Fruit fly (Drosophila melanogaster) whole organism, embryonic: ENCODE results near the gene CG44385.
A peak's percentile ranks its signal among the peaks of the same experiment; 100 is the strongest.

Source experiments
- Aef1 ChIP-seq: fragments of 200-800 bp; sonication (Bioruptor generic); IDR thresholded peaks from 3 replicates; pipeline ENCODE4 v1.3.6; 2022; ENCODE audit warnings: missing biosample characterization, missing genetic modification characterization
- Atf-2 ChIP-seq: fragments of 200-800 bp; sonication (Bioruptor generic); optimal IDR thresholded peaks from 2 replicates; lab custom pipeline; 2016; ENCODE audit warnings: missing biosample characterization, missing genetic modification characterization
- B-H1 ChIP-seq: fragments of 200-800 bp; sonication (Bioruptor generic); IDR thresholded peaks from 3 replicates; pipeline ENCODE4 v1.3.6; 2022; ENCODE audit warnings: missing biosample characterization, missing genetic modification characterization
- Bdp1 ChIP-seq: fragments of 200-800 bp; sonication (Bioruptor generic); optimal IDR thresholded peaks from 3 replicates; lab custom pipeline; 2016; ENCODE audit warnings: missing biosample characterization, missing genetic modification characterization
- CG10543 ChIP-seq: fragments of 200-800 bp; sonication (Bioruptor generic); optimal IDR thresholded peaks from 3 replicates; lab custom pipeline; 2017; ENCODE audit warnings: missing biosample characterization, mild to moderate bottlenecking, missing genetic modification characterization, moderate library complexity
- CG10565 ChIP-seq: fragments of 200-800 bp; sonication (Bioruptor generic); optimal IDR thresholded peaks from 3 replicates; lab custom pipeline; 2016; ENCODE audit warnings: missing biosample characterization, mild to moderate bottlenecking, missing genetic modification characterization
- CG1233 ChIP-seq: fragments of 200-800 bp; sonication (Bioruptor generic); optimal IDR thresholded peaks from 4 replicates; lab custom pipeline; 2018; ENCODE audit warnings: missing biosample characterization, mild to moderate bottlenecking, missing genetic modification characterization
- CG13424 ChIP-seq: fragments of 200-800 bp; sonication (Bioruptor generic); optimal IDR thresholded peaks from 2 replicates; lab custom pipeline; 2019; ENCODE audit warnings: missing biosample characterization, mild to moderate bottlenecking, missing genetic modification characterization, moderate library complexity
- CG17568 ChIP-seq: fragments of 200-800 bp; sonication (Bioruptor generic); optimal IDR thresholded peaks from 2 replicates; lab custom pipeline; 2018; ENCODE audit warnings: missing biosample characterization, mild to moderate bottlenecking, missing genetic modification characterization, moderate library complexity
- CG17829 ChIP-seq: fragments of 200-800 bp; optimal IDR thresholded peaks from 2 replicates; lab custom pipeline; 2019; ENCODE audit warnings: missing biosample characterization, mild to moderate bottlenecking, missing genetic modification characterization, moderate library complexity
- CG17912 ChIP-seq: fragments of 200-800 bp; sonication (Bioruptor generic); optimal IDR thresholded peaks from 2 replicates; lab custom pipeline; 2018; ENCODE audit warnings: missing biosample characterization, mild to moderate bottlenecking, missing genetic modification characterization
- CG2199 ChIP-seq: fragments of 200-800 bp; sonication (Bioruptor generic); IDR thresholded peaks from 3 replicates; pipeline ENCODE4 v1.3.6; 2022; ENCODE audit warnings: missing biosample characterization, missing genetic modification characterization
- CG2202 ChIP-seq: fragments of 200-800 bp; sonication (Bioruptor generic); optimal IDR thresholded peaks from 2 replicates; lab custom pipeline; 2018; ENCODE audit warnings: missing biosample characterization, mild to moderate bottlenecking, missing genetic modification characterization
- CG2875 ChIP-seq: fragments of 200-800 bp; sonication (Bioruptor generic); optimal IDR thresholded peaks from 2 replicates; lab custom pipeline; 2017; ENCODE audit warnings: missing biosample characterization, mild to moderate bottlenecking, missing genetic modification characterization, missing genetic modification reagents
- CG32772 ChIP-seq: fragments of 200-800 bp; sonication (Bioruptor generic); IDR thresholded peaks from 2 replicates; pipeline ENCODE4 v1.3.6; 2022; ENCODE audit warnings: missing biosample characterization, missing genetic modification characterization
- CG3847 ChIP-seq: fragments of 200-800 bp; sonication (Bioruptor generic); IDR thresholded peaks from 2 replicates; pipeline ENCODE4 v1.3.6; 2022; ENCODE audit warnings: missing biosample characterization, missing genetic modification characterization
- CG4424 ChIP-seq: fragments of 200-800 bp; sonication (Bioruptor generic); optimal IDR thresholded peaks from 3 replicates; lab custom pipeline; 2016; ENCODE audit warnings: missing biosample characterization, missing genetic modification characterization
- CG4617 ChIP-seq: fragments of 200-800 bp; sonication (Bioruptor generic); optimal IDR thresholded peaks from 3 replicates; lab custom pipeline; 2016; ENCODE audit warnings: missing biosample characterization, missing genetic modification characterization, borderline replicate concordance
- CG4707 ChIP-seq: fragments of 200-800 bp; sonication (Bioruptor generic); optimal IDR thresholded peaks from 2 replicates; lab custom pipeline; 2018; ENCODE audit warnings: missing biosample characterization, mild to moderate bottlenecking, missing genetic modification characterization, moderate library complexity
- CG6272 ChIP-seq: fragments of 200-800 bp; sonication (Bioruptor generic); IDR thresholded peaks from 2 replicates; pipeline ENCODE4 v1.3.6; 2022; ENCODE audit warnings: missing biosample characterization, missing genetic modification characterization
- CG7556 ChIP-seq: fragments of 200-800 bp; sonication (Bioruptor generic); optimal IDR thresholded peaks from 2 replicates; lab custom pipeline; 2017; ENCODE audit warnings: missing biosample characterization, mild to moderate bottlenecking, missing genetic modification characterization
- CG9215 ChIP-seq: fragments of 200-800 bp; sonication (Bioruptor generic); IDR thresholded peaks from 2 replicates; pipeline ENCODE4 v1.3.6; 2022; ENCODE audit warnings: missing biosample characterization, missing genetic modification characterization
- CkIIα-i1 ChIP-seq: fragments of 200-800 bp; sonication (Bioruptor generic); IDR thresholded peaks from 2 replicates; pipeline ENCODE4 v1.3.6; 2022; ENCODE audit warnings: missing biosample characterization, missing genetic modification characterization
- Dip3 ChIP-seq: fragments of 200-800 bp; sonication (Bioruptor generic); optimal IDR thresholded peaks from 3 replicates; lab custom pipeline; 2016; ENCODE audit warnings: missing biosample characterization, missing genetic modification characterization
- Doc3 ChIP-seq: fragments of 200-800 bp; sonication (Bioruptor generic); IDR thresholded peaks from 3 replicates; pipeline ENCODE4 v1.3.6; 2022; ENCODE audit warnings: missing biosample characterization, missing genetic modification characterization; ENCODE audit not compliant: partially characterized antibody
- E2f1 ChIP-seq: fragments of 200-800 bp; sonication (Bioruptor generic); IDR thresholded peaks from 2 replicates; pipeline ENCODE4 v1.3.6; 2022; ENCODE audit warnings: missing biosample characterization, missing genetic modification characterization
- ERR ChIP-seq: fragments of 200-800 bp; sonication (Bioruptor generic); optimal IDR thresholded peaks from 2 replicates; lab custom pipeline; 2016; ENCODE audit warnings: missing biosample characterization, missing genetic modification characterization
- Ets97D ChIP-seq: fragments of 200-800 bp; sonication (Bioruptor generic); optimal IDR thresholded peaks from 3 replicates; lab custom pipeline; 2016; ENCODE audit warnings: missing biosample characterization, missing genetic modification characterization
- GATAe ChIP-seq: fragments of 200-800 bp; sonication (Bioruptor generic); conservative IDR thresholded peaks from 2 replicates; pipeline ENCODE4 v1.3.6; 2022; ENCODE audit warnings: missing biosample characterization, missing genetic modification characterization
- Gsc ChIP-seq: fragments of 200-800 bp; sonication (Bioruptor generic); IDR thresholded peaks from 2 replicates; pipeline ENCODE4 v1.3.6; 2022; ENCODE audit warnings: missing biosample characterization, missing genetic modification characterization
- NFAT ChIP-seq: fragments of 200-800 bp; sonication (Bioruptor generic); IDR thresholded peaks from 2 replicates; pipeline ENCODE4 v1.3.6; 2022; ENCODE audit warnings: missing biosample characterization, missing genetic modification characterization
- Neu2 ChIP-seq: fragments of 200-800 bp; sonication (Bioruptor generic); optimal IDR thresholded peaks from 3 replicates; lab custom pipeline; 2016; ENCODE audit warnings: missing biosample characterization, missing genetic modification characterization, borderline replicate concordance
- Nf-YC ChIP-seq: fragments of 200-800 bp; optimal IDR thresholded peaks from 3 replicates; lab custom pipeline; 2019; ENCODE audit warnings: missing biosample characterization, mild to moderate bottlenecking, missing genetic modification characterization, moderate library complexity
- NfI ChIP-seq: fragments of 200-800 bp; sonication (Bioruptor generic); optimal IDR thresholded peaks from 3 replicates; lab custom pipeline; 2018; ENCODE audit warnings: missing biosample characterization, mild to moderate bottlenecking, missing genetic modification characterization, moderate library complexity
- Ravus ChIP-seq: fragments of 200-800 bp; sonication (Bioruptor generic); IDR thresholded peaks from 2 replicates; pipeline ENCODE4 v1.3.6; 2022; ENCODE audit warnings: missing biosample characterization, missing genetic modification characterization
- Rx ChIP-seq: fragments of 200-800 bp; sonication (Bioruptor generic); IDR thresholded peaks from 2 replicates; pipeline ENCODE4 v1.3.6; 2022; ENCODE audit warnings: missing biosample characterization, missing genetic modification characterization
- Sry-δ ChIP-seq: fragments of 200-800 bp; sonication (Bioruptor generic); optimal IDR thresholded peaks from 2 replicates; lab custom pipeline; 2016; ENCODE audit warnings: missing biosample characterization, missing genetic modification characterization
- amos ChIP-seq: fragments of 200-800 bp; sonication (Bioruptor generic); IDR thresholded peaks from 2 replicates; pipeline ENCODE4 v1.3.6; 2022; ENCODE audit warnings: missing biosample characterization, missing genetic modification characterization; ENCODE audit not compliant: partially characterized antibody
- chn ChIP-seq: fragments of 200-800 bp; sonication (Bioruptor generic); optimal IDR thresholded peaks from 2 replicates; lab custom pipeline; 2016; ENCODE audit warnings: missing biosample characterization, missing genetic modification characterization
- ewg ChIP-seq: fragments of 200-800 bp; sonication (Bioruptor generic); optimal IDR thresholded peaks from 3 replicates; lab custom pipeline; 2017; ENCODE audit warnings: mild to moderate bottlenecking, missing biosample characterization, missing genetic modification reagents, missing genetic modification characterization
- ftz-f1 ChIP-seq: fragments of 200-800 bp; sonication (Bioruptor generic); optimal IDR thresholded peaks from 2 replicates; lab custom pipeline; 2016; ENCODE audit warnings: missing biosample characterization, missing genetic modification characterization
- gsb-n ChIP-seq: fragments of 200-800 bp; sonication (Bioruptor generic); optimal IDR thresholded peaks from 3 replicates; lab custom pipeline; 2018; ENCODE audit warnings: missing biosample characterization, mild to moderate bottlenecking, missing genetic modification characterization
- klu ChIP-seq: fragments of 200-800 bp; sonication (Bioruptor generic); IDR thresholded peaks from 2 replicates; pipeline ENCODE4 v1.3.6; 2022; ENCODE audit warnings: missing biosample characterization, missing genetic modification characterization
- kni ChIP-seq: fragments of 200-800 bp; sonication (Bioruptor generic); optimal IDR thresholded peaks from 3 replicates; lab custom pipeline; 2017; ENCODE audit warnings: mild to moderate bottlenecking, missing biosample characterization, missing genetic modification reagents, missing genetic modification characterization
- lmd ChIP-seq: fragments of 200-800 bp; sonication (Bioruptor generic); IDR thresholded peaks from 2 replicates; pipeline ENCODE4 v1.3.6; 2022; ENCODE audit warnings: missing biosample characterization, missing genetic modification characterization
- lola ChIP-seq, 3 experiments: fragments of >200 bp in 2 of 3; fragments of 200-800 bp in 1 of 3; sonication (Bioruptor generic) in 1 of 3; optimal IDR thresholded peaks; 2 replicates each; lab custom pipeline; 2017 to 2019; ENCODE audit warnings: missing biosample characterization in 3 of 3, missing genetic modification characterization in 3 of 3, mild to moderate bottlenecking in 1 of 3, moderate library complexity in 1 of 3
- repo ChIP-seq: fragments of 200-800 bp; sonication (Bioruptor generic); optimal IDR thresholded peaks from 2 replicates; lab custom pipeline; 2016; ENCODE audit warnings: missing biosample characterization, missing genetic modification characterization
- tll ChIP-seq, 2 experiments: fragments of 200-800 bp in 1 of 2; fragments of >200 bp in 1 of 2; sonication (Bioruptor generic) in 1 of 2; optimal IDR thresholded peaks; 2 replicates each; lab custom pipeline; 2017 to 2019; ENCODE audit warnings: missing biosample characterization in 2 of 2, missing genetic modification characterization in 2 of 2, mild to moderate bottlenecking in 1 of 2, moderate library complexity in 1 of 2
- tx ChIP-seq: fragments of 200-800 bp; sonication (Bioruptor generic); optimal IDR thresholded peaks from 2 replicates; lab custom pipeline; 2016; ENCODE audit warnings: missing biosample characterization, missing genetic modification characterization
- unpg ChIP-seq: fragments of 200-800 bp; sonication (Bioruptor generic); optimal IDR thresholded peaks from 3 replicates; lab custom pipeline; 2018; ENCODE audit warnings: missing biosample characterization, mild to moderate bottlenecking, missing genetic modification characterization, moderate library complexity
- zen2 ChIP-seq: fragments of 200-800 bp; sonication (Bioruptor generic); IDR thresholded peaks from 3 replicates; pipeline ENCODE4 v1.3.6; 2022; ENCODE audit warnings: missing biosample characterization, missing genetic modification characterization; ENCODE audit not compliant: partially characterized antibody

CG44385 gene

DNA sequence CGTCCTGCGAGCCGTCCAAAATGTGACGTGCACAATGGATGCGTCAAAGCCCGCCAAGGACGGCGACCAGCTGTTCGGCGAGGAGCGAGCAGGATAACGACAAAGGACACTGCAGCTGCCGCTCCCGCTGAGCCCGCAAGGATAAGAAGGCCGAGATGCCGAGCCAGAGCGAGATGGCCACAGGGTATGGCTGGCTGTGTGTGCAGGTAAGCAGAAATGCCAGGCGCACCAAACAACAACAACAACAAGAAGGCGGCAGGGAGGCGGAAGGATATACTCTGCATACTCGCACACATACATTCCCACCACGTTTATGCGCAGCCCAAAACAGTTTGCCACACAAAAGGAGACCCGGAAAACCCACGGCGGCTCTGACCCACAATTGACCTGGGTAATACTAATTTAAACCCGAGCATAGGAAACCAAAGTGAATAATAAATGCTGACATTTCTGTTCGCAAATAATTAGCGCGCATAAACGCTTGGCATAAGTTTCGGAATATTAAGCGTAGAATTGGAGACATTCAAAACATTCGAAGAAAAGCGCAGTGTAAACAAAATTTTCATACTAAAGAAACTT is 14.5 kb upstream of the CG44385 start (continued):
- TF ChIP-seq CG2875 (GFP tag; lab: Kevin White, UChicago) (no peak), CG32772 (GFP tag; lab: Robert Waterston, UW) (no peak), CG13424 (tag; lab: Kevin White, UChicago) (peak; percentile 36), CG2202 (tag; lab: Kevin White, UChicago) (no peak), Doc3 (no peak), lmd (GFP tag; lab: Robert Waterston, UW) (peak; percentile 24; the same call in 1 of the 2 replicates), CG7556 (GFP tag; lab: Kevin White, UChicago) (no peak), Neu2 (GFP tag; lab: Kevin White, UChicago) (no peak), NFAT (no peak), kni (GFP tag; lab: Kevin White, UChicago) (no peak), ftz-f1 (GFP tag; lab: Kevin White, UChicago) (no peak), CG4707 (no peak), B-H1 (GFP tag; lab: Robert Waterston, UW) (no peak), Sry-δ (GFP tag; lab: Kevin White, UChicago) (no peak), CG3847 (GFP tag; lab: Robert Waterston, UW) (no peak), repo (no peak), CG10543 (GFP tag; lab: Kevin White, UChicago) (no peak), Bdp1 (GFP tag; lab: Kevin White, UChicago) (no peak), CG10565 (GFP tag; lab: Kevin White, UChicago) (no peak), amos (no peak), unpg (GFP tag; lab: Kevin White, UChicago) (peak; percentile 21), CG9215 (no peak), tx (GFP tag; lab: Kevin White, UChicago) (no peak), ewg (GFP tag; lab: Kevin White, UChicago) (no peak), CG2199 (no peak), Gsc (no peak), gsb-n (tag; lab: Kevin White, UChicago) (no peak), Nf-YC (no peak), NfI (GFP tag; lab: Kevin White, UChicago) (no peak), zen2 (GFP tag; lab: Robert Waterston, UW) (no peak), ERR (GFP tag; lab: Kevin White, UChicago) (no peak), CG1233 (GFP tag; lab: Kevin White, UChicago) (peak; percentile 25), klu (GFP tag; lab: Robert Waterston, UW) (no peak), Rx (GFP tag; lab: Robert Waterston, UW) (no peak), Ets97D (GFP tag; lab: Kevin White, UChicago) (no peak), CkIIα-i1 (GFP tag; lab: Robert Waterston, UW) (no peak), CG17829 (tag; lab: Kevin White, UChicago) (peak; percentile 29), GATAe (GFP tag; lab: Robert Waterston, UW) (no peak), tll (GFP tag; optimal IDR thresholded peaks at IDR 0.05; lab: Kevin White, UChicago) (peak in 1 of 2 experiments; percentile 18), Ravus (no peak), CG4617 (GFP tag; lab: Kevin White, UChicago) (no peak), CG4424 (GFP tag; lab: Kevin White, UChicago) (no peak), E2f1 (0 out of 2 replicates have a peak, but pooled peaks have one; percentile 34), lola (GFP tag; optimal IDR thresholded peaks at IDR 0.05; lab: Kevin White, UChicago) (no peak), Aef1 (GFP tag; lab: Robert Waterston, UW) (no peak), CG17912 (GFP tag; lab: Kevin White, UChicago) (no peak), chn (no peak), Atf-2 (GFP tag; lab: Kevin White, UChicago) (no peak), CG6272 (GFP tag; lab: Robert Waterston, UW) (no peak), CG17568 (GFP tag; lab: Kevin White, UChicago) (no peak), Dip3 (GFP tag; lab: Kevin White, UChicago) (no peak)
